Fruit fly (Drosophila melanogaster): ENCODE results near the gene dpr11.

DNA sequence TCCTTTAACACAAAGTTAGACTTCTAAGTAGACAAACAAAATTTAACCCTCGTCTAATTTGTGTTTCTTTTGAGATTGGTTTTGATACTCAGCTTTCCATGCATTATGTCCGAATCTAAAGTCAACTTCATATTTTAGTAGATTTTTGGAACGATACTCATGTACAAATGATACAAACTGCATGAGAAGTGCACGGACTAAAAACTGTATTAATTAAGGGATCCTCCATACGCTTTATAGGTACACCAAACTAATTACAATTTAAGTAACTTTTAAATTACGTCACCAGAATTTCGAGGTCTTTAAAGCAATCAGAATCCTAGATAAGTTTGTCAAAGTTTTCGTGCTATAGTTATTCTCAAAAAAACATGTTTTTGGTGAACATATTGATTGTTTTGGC, 7.8 kb upstream of the dpr11 start, which contains the start of gene CG31482:
- TF ChIP-seq Hnf4 (GFP tag; optimal IDR thresholded peaks at IDR 0.05) (no peak), N (GFP tag; optimal IDR thresholded peaks at IDR 0.05) (no peak), ey (GFP tag; optimal IDR thresholded peaks at IDR 0.05) (no peak)

Measured in whole organism, wandering third instar larva.